Worm (Caenorhabditis elegans) whole organism, early embryonic: Measurements from ENCODE around the gene B0334.20.

Experiments
- B0310.2 ChIP-seq: sonication (generic microtip); optimal IDR thresholded peaks from 2 replicates; lab custom pipeline; 2016; ENCODE audit warnings: mild to moderate bottlenecking, missing genetic modification characterization, missing compliant biosample characterization
- F13C5.2 ChIP-seq: sonication (generic microtip); optimal IDR thresholded peaks from 2 replicates; lab custom pipeline; 2017; ENCODE audit warnings: mild to moderate bottlenecking, missing genetic modification characterization, inconsistent platforms, missing compliant biosample characterization
- aly-1 ChIP-seq: sonication (generic microtip); optimal IDR thresholded peaks from 2 replicates; lab custom pipeline; 2016; ENCODE audit warnings: missing genetic modification characterization, missing compliant biosample characterization
- ama-1 ChIP-seq: fragments of 150-350 bp; optimal IDR thresholded peaks from 2 replicates; lab custom pipeline; 2014
- ceh-13 ChIP-seq: fragments of 200-800 bp; sonication (Bioruptor generic); optimal IDR thresholded peaks from 2 replicates; lab custom pipeline; 2018; ENCODE audit warnings: mild to moderate bottlenecking, missing genetic modification characterization, missing compliant biosample characterization
- ceh-36 ChIP-seq: sonication (generic microtip); optimal IDR thresholded peaks from 2 replicates; lab custom pipeline; 2016; ENCODE audit warnings: missing genetic modification characterization, inconsistent platforms, missing compliant biosample characterization
- ets-7 ChIP-seq: sonication (generic microtip); optimal IDR thresholded peaks from 2 replicates; lab custom pipeline; 2016; ENCODE audit warnings: missing genotype, missing genetic modification characterization, missing compliant biosample characterization
- flt-1 ChIP-seq: fragments of 200-800 bp; sonication (Bioruptor generic); IDR thresholded peaks from 2 replicates; pipeline ENCODE4 v1.3.6; 2022; ENCODE audit warnings: missing genetic modification characterization, missing compliant biosample characterization
- hmbx-1 ChIP-seq: sonication (generic microtip); optimal IDR thresholded peaks from 2 replicates; lab custom pipeline; 2016; ENCODE audit warnings: mild to moderate bottlenecking, missing genetic modification characterization, missing compliant biosample characterization
- hmg-4 ChIP-seq: fragments of 200-800 bp; sonication (Bioruptor generic); optimal IDR thresholded peaks from 2 replicates; lab custom pipeline; 2018; ENCODE audit warnings: mild to moderate bottlenecking, missing genetic modification characterization, missing compliant biosample characterization
- hnd-1 ChIP-seq: sonication (generic microtip); optimal IDR thresholded peaks from 2 replicates; lab custom pipeline; 2016; ENCODE audit warnings: missing genetic modification characterization, missing compliant biosample characterization
- pes-1 ChIP-seq: fragments of 200-800 bp; sonication (Bioruptor generic); IDR thresholded peaks from 2 replicates; pipeline ENCODE4 v1.3.6; 2022; ENCODE audit warnings: missing genetic modification reagents, missing genetic modification characterization, missing compliant biosample characterization
- scrt-1 ChIP-seq: fragments of 200-800 bp; sonication (Bioruptor generic); IDR thresholded peaks from 2 replicates; pipeline ENCODE4 v1.3.6; 2022; ENCODE audit warnings: missing genetic modification characterization, missing compliant biosample characterization
- sea-1 ChIP-seq: fragments of 200-800 bp; sonication (Bioruptor generic); conservative IDR thresholded peaks from 2 replicates; pipeline ENCODE4 v1.3.6; 2022; ENCODE audit warnings: missing genetic modification characterization, missing compliant biosample characterization
- tbx-11 ChIP-seq: fragments of 200-800 bp; sonication (Bioruptor generic); IDR thresholded peaks from 2 replicates; pipeline ENCODE4 v1.3.6; 2022; ENCODE audit warnings: missing genetic modification characterization, missing compliant biosample characterization
- tbx-37 ChIP-seq: fragments of 200-800 bp; sonication (Bioruptor generic); conservative IDR thresholded peaks from 2 replicates; pipeline ENCODE4 v1.3.6; 2022; ENCODE audit warnings: missing genetic modification reagents, missing genetic modification characterization, missing compliant biosample characterization
- tra-4 ChIP-seq: sonication (generic microtip); optimal IDR thresholded peaks from 2 replicates; lab custom pipeline; 2017; ENCODE audit warnings: missing genetic modification characterization, missing compliant biosample characterization

The B0334.20 gene

ce11 chrII:11453639-11454038, 46.6 kb downstream of the B0334.20 start:
- no peak for TF ChIP-seq tbx-11

ce11 chrII:11453025-11453424, 47.2 kb downstream of the B0334.20 start, which contains the start of gene rsp-1:
TSS of gene rsp-1 (plus strand) at chrII:11453362.
- TF ChIP-seq hmbx-1 (tag; lab: Kevin White, UChicago) (no peak), B0310.2 (no peak), pes-1 (peak; percentile 54; the same call in 1 of the 2 replicates), ets-7 (tag; lab: Kevin White, UChicago) (no peak), scrt-1 (GFP tag; lab: Robert Waterston, UW) (peak; percentile 48; the same call in 1 of the 2 replicates), hmg-4 (GFP tag; lab: Kevin White, UChicago) (peak; percentile 55), ama-1 (lab: Kevin White, UChicago) (no peak), tbx-37 (GFP tag; lab: Robert Waterston, UW) (0 out of 2 replicates have a peak, but pooled peaks have one; percentile 8), ceh-13 (GFP tag; lab: Kevin White, UChicago) (no peak), tra-4 (peak; percentile 30), F13C5.2 (peak; percentile 4), hnd-1 (tag; lab: Kevin White, UChicago) (no peak), ceh-36 (tag; lab: Kevin White, UChicago) (peak; percentile 62), flt-1 (GFP tag; lab: Robert Waterston, UW) (no peak), aly-1 (tag; lab: Kevin White, UChicago) (peak; percentile 73)

ce11 chrII:11452498-11453005, 47.7 kb downstream of the B0334.20 start, which contains the start of gene rsp-2:
TSS of gene rsp-2 (minus strand) at chrII:11452955.
- TF ChIP-seq ets-7 (tag; lab: Kevin White, UChicago) (no peak), hnd-1 (tag; lab: Kevin White, UChicago) (no peak), ceh-36 (tag; lab: Kevin White, UChicago) (no peak), pes-1 (no peak), B0310.2 (no peak), sea-1 (GFP tag; lab: Robert Waterston, UW) (no peak), ama-1 (lab: Kevin White, UChicago) (no peak), ceh-13 (GFP tag; lab: Kevin White, UChicago) (no peak), aly-1 (tag; lab: Kevin White, UChicago) (no peak), hmg-4 (GFP tag; lab: Kevin White, UChicago) (no peak), tbx-37 (GFP tag; lab: Robert Waterston, UW) (no peak), tra-4 (no peak), tbx-11 (no peak), hmbx-1 (tag; lab: Kevin White, UChicago) (no peak), flt-1 (GFP tag; lab: Robert Waterston, UW) (no peak)

- TF ChIP-seq flt-1 (GFP tag; lab: Robert Waterston, UW), result no peak
- TF ChIP-seq ets-7 (tag; lab: Kevin White, UChicago), result no peak
- no peak for TF ChIP-seq tra-4
- no peak for TF ChIP-seq tbx-37 (GFP tag; lab: Robert Waterston, UW)
- TF ChIP-seq ama-1 (lab: Kevin White, UChicago), result no peak
These were observed 48.5 kb downstream of the B0334.20 start for ce11 chrII:11451738-11452137.

- TF ChIP-seq flt-1 (GFP tag; lab: Robert Waterston, UW) (no peak), aly-1 (tag; lab: Kevin White, UChicago) (no peak), tbx-11 (no peak)
These were observed 49.4 kb downstream of the B0334.20 start for ce11 chrII:11450882-11451281.
